Worm (Caenorhabditis elegans) whole organism, L4 larva: Measurements from ENCODE around the gene tyr-6.

Experiments used
- F26F4.8 ChIP-seq: fragments of 200-800 bp; sonication (Bioruptor generic); conservative IDR thresholded peaks from 2 replicates; pipeline ENCODE4 v1.3.6; 2022; ENCODE audit warnings: missing genetic modification characterization, missing compliant biosample characterization
- F37D6.2 ChIP-seq: sonication (generic microtip); optimal IDR thresholded peaks from 2 replicates; lab custom pipeline; 2016; ENCODE audit warnings: mild to moderate bottlenecking, missing genetic modification characterization, missing compliant biosample characterization
- F49E8.2 ChIP-seq: sonication (generic microtip); optimal IDR thresholded peaks from 2 replicates; lab custom pipeline; 2016; ENCODE audit warnings: missing compliant biosample characterization, mild to moderate bottlenecking, missing genetic modification characterization, borderline replicate concordance
- R02D3.7 ChIP-seq: fragments of 150-350 bp; sonication (generic microtip); optimal IDR thresholded peaks from 3 replicates; lab custom pipeline; 2014; ENCODE audit warnings: missing biosample characterization, missing genetic modification characterization
- T26A8.4 ChIP-seq: fragments of 200-800 bp; sonication (Bioruptor generic); IDR thresholded peaks from 2 replicates; pipeline ENCODE4 v1.3.6; 2022; ENCODE audit warnings: missing genetic modification characterization, missing compliant biosample characterization
- Y5F2A.4 ChIP-seq: fragments of 200-800 bp; sonication (Bioruptor generic); optimal IDR thresholded peaks from 2 replicates; lab custom pipeline; 2018; ENCODE audit warnings: mild to moderate bottlenecking, missing genetic modification characterization, missing compliant biosample characterization
- Y75B8A.6 ChIP-seq: fragments of 200-800 bp; sonication (Bioruptor generic); IDR thresholded peaks from 2 replicates; pipeline ENCODE4 v1.3.6; 2022; ENCODE audit warnings: missing genetic modification reagents, missing genetic modification characterization, missing compliant biosample characterization
- aha-1 ChIP-seq: fragments of 150-350 bp; peaks from one replicate; lab custom pipeline; 2014; ENCODE audit warnings: missing biosample characterization, missing genetic modification characterization
- aly-2 ChIP-seq: sonication (generic microtip); optimal IDR thresholded peaks from 2 replicates; lab custom pipeline; 2018; ENCODE audit warnings: missing biosample characterization, missing genetic modification characterization
- arid-1 ChIP-seq: fragments of 200-800 bp; sonication (Bioruptor generic); conservative IDR thresholded peaks from 2 replicates; pipeline ENCODE4 v1.3.6; 2022; ENCODE audit warnings: missing genetic modification reagents, missing genetic modification characterization, missing compliant biosample characterization
- ceh-32 ChIP-seq: sonication (generic microtip); optimal IDR thresholded peaks from 2 replicates; lab custom pipeline; 2016; ENCODE audit warnings: mild to moderate bottlenecking, missing genetic modification characterization, missing compliant biosample characterization; ENCODE audit not compliant: poor library complexity
- ceh-82 ChIP-seq: sonication (generic microtip); optimal IDR thresholded peaks from 2 replicates; lab custom pipeline; 2017; ENCODE audit warnings: missing biosample characterization, missing genetic modification characterization
- ces-1 ChIP-seq: fragments of 150-350 bp; sonication (generic microtip); optimal IDR thresholded peaks from 4 replicates; lab custom pipeline; 2014; ENCODE audit warnings: missing biosample characterization, missing genetic modification reagents, missing genetic modification characterization
- cey-2 ChIP-seq: sonication (generic microtip); optimal IDR thresholded peaks from 3 replicates; lab custom pipeline; 2017; ENCODE audit warnings: missing genetic modification characterization, mild to moderate bottlenecking, missing compliant biosample characterization, antibody characterized with exemption, borderline replicate concordance; ENCODE audit not compliant: insufficient read depth
- daf-16 ChIP-seq, 3 experiments: sonication (generic microtip); optimal IDR thresholded peaks; 2 replicates each; lab custom pipeline; 2016 to 2017; ENCODE audit warnings: missing genetic modification characterization in 3 of 3, missing genetic modification reagents in 3 of 3, mild to moderate bottlenecking in 2 of 3, missing compliant biosample characterization in 2 of 3, missing biosample characterization in 1 of 3, moderate library complexity in 1 of 3
- daf-8 ChIP-seq: fragments of 200-800 bp; sonication (Bioruptor generic); IDR thresholded peaks from 2 replicates; pipeline ENCODE4 v1.3.6; 2022; ENCODE audit warnings: missing genetic modification characterization, missing compliant biosample characterization
- dmd-6 ChIP-seq: fragments of 200-800 bp; sonication (Bioruptor generic); IDR thresholded peaks from 2 replicates; pipeline ENCODE4 v1.3.6; 2022; ENCODE audit warnings: missing genetic modification reagents, missing genetic modification characterization, missing compliant biosample characterization
- dmd-9 ChIP-seq: fragments of 200-800 bp; sonication (Bioruptor generic); IDR thresholded peaks from 2 replicates; pipeline ENCODE4 v1.3.6; 2022; ENCODE audit warnings: missing genetic modification reagents, missing genetic modification characterization, missing compliant biosample characterization
- dpl-1 ChIP-seq: fragments of 150-350 bp; optimal IDR thresholded peaks from 2 replicates; lab custom pipeline; 2014; ENCODE audit warnings: missing biosample characterization, missing genetic modification reagents, missing genetic modification characterization
- duxl-1 ChIP-seq: sonication (generic microtip); optimal IDR thresholded peaks from 2 replicates; lab custom pipeline; 2016; ENCODE audit warnings: mild to moderate bottlenecking, missing genetic modification characterization, moderate library complexity, missing compliant biosample characterization; ENCODE audit not compliant: poor library complexity
- dve-1 ChIP-seq: sonication (generic microtip); optimal IDR thresholded peaks from 2 replicates; lab custom pipeline; 2017; ENCODE audit warnings: antibody characterized with exemption, mild to moderate bottlenecking, missing genetic modification characterization, missing compliant biosample characterization; ENCODE audit not compliant: insufficient read depth
- hlh-30 ChIP-seq: sonication (generic microtip); optimal IDR thresholded peaks from 2 replicates; lab custom pipeline; 2017; ENCODE audit warnings: antibody characterized with exemption, mild to moderate bottlenecking, missing genetic modification characterization, missing compliant biosample characterization; ENCODE audit not compliant: insufficient read depth
- jun-1 ChIP-seq: fragments of 150-350 bp; optimal IDR thresholded peaks from 2 replicates; lab custom pipeline; 2014; ENCODE audit warnings: missing biosample characterization, missing genetic modification reagents, missing genetic modification characterization
- lin-15B ChIP-seq: fragments of 150-350 bp; sonication (generic microtip); optimal IDR thresholded peaks from 3 replicates; lab custom pipeline; 2014; ENCODE audit warnings: missing biosample characterization, missing genetic modification characterization
- lin-38 ChIP-seq: fragments of 200-800 bp; sonication (Bioruptor generic); IDR thresholded peaks from 2 replicates; pipeline ENCODE4 v1.3.6; 2022; ENCODE audit warnings: missing genetic modification reagents, missing genetic modification characterization, missing compliant biosample characterization
- lir-3 ChIP-seq: sonication (generic microtip); optimal IDR thresholded peaks from 2 replicates; lab custom pipeline; 2016; ENCODE audit warnings: mild to moderate bottlenecking, missing genetic modification characterization, missing compliant biosample characterization
- mep-1 ChIP-seq: fragments of 150-350 bp; sonication (generic microtip); optimal IDR thresholded peaks from 3 replicates; lab custom pipeline; 2014; ENCODE audit warnings: missing biosample characterization, missing genetic modification characterization
- mes-2 ChIP-seq: sonication (generic microtip); optimal IDR thresholded peaks from 2 replicates; lab custom pipeline; 2016; ENCODE audit warnings: missing genotype, mild to moderate bottlenecking, missing genetic modification characterization, missing compliant biosample characterization; ENCODE audit not compliant: poor library complexity, severe bottlenecking
- nhr-111 ChIP-seq: fragments of 200-800 bp; sonication (Bioruptor generic); optimal IDR thresholded peaks from 2 replicates; lab custom pipeline; 2018; ENCODE audit warnings: mild to moderate bottlenecking, missing genetic modification characterization, missing compliant biosample characterization
- nhr-237 ChIP-seq: sonication (generic microtip); optimal IDR thresholded peaks from 2 replicates; lab custom pipeline; 2017; ENCODE audit warnings: missing biosample characterization, missing genetic modification characterization
- nhr-25 ChIP-seq: sonication (generic microtip); optimal IDR thresholded peaks from 2 replicates; lab custom pipeline; 2017; ENCODE audit warnings: missing genetic modification characterization, mild to moderate bottlenecking, missing compliant biosample characterization, antibody characterized with exemption, moderate library complexity, borderline replicate concordance; ENCODE audit not compliant: insufficient read depth
- nhr-42 ChIP-seq: fragments of 200-800 bp; sonication (Bioruptor generic); IDR thresholded peaks from 2 replicates; pipeline ENCODE4 v1.3.6; 2022; ENCODE audit warnings: missing genetic modification characterization, missing compliant biosample characterization
- pha-4 ChIP-seq, 2 experiments: fragments of 150-350 bp in 1 of 2; fragments of 200-800 bp in 1 of 2; sonication (Bioruptor generic) in 1 of 2; IDR thresholded peaks in 1 of 2; optimal IDR thresholded peaks in 1 of 2; 2 replicates each; pipeline versions ENCODE4 v1.3.6 to Lab custom; 2014 to 2022; ENCODE audit warnings: missing genetic modification characterization in 2 of 2, missing genetic modification reagents in 2 of 2, missing biosample characterization in 1 of 2, missing compliant biosample characterization in 1 of 2
- php-3 ChIP-seq: fragments of 200-800 bp; sonication (Bioruptor generic); IDR thresholded peaks from 2 replicates; pipeline ENCODE4 v1.3.6; 2022; ENCODE audit warnings: missing genetic modification reagents, missing genetic modification characterization, missing compliant biosample characterization
- rbr-2 ChIP-seq: sonication (generic microtip); optimal IDR thresholded peaks from 2 replicates; lab custom pipeline; 2016; ENCODE audit warnings: missing genotype, missing genetic modification characterization, missing compliant biosample characterization
- saeg-2 ChIP-seq: fragments of 200-800 bp; sonication (Bioruptor generic); IDR thresholded peaks from 2 replicates; pipeline ENCODE4 v1.3.6; 2022; ENCODE audit warnings: missing genetic modification reagents, missing genetic modification characterization, missing compliant biosample characterization
- sdz-12 ChIP-seq: fragments of 200-800 bp; sonication (Bioruptor generic); optimal IDR thresholded peaks from 2 replicates; lab custom pipeline; 2018; ENCODE audit warnings: mild to moderate bottlenecking, missing genetic modification characterization, missing compliant biosample characterization
- snpc-1.2 ChIP-seq: fragments of 200-800 bp; sonication (Bioruptor generic); IDR thresholded peaks from 2 replicates; pipeline ENCODE4 v1.3.6; 2022; ENCODE audit warnings: missing genetic modification reagents, missing genetic modification characterization, missing compliant biosample characterization
- unc-130 ChIP-seq: sonication (generic microtip); optimal IDR thresholded peaks from 2 replicates; lab custom pipeline; 2016; ENCODE audit warnings: missing genetic modification reagents, missing genetic modification characterization, missing compliant biosample characterization
- unc-62 ChIP-seq, 3 experiments: fragments of 150-350 bp in 1 of 3; sonication (generic microtip); optimal IDR thresholded peaks in 2 of 3; peaks in 1 of 3; 1 replicate in 1 of 3; 2 replicates in 2 of 3; lab custom pipeline; 2014 to 2017; ENCODE audit warnings: missing biosample characterization in 3 of 3, missing genetic modification characterization in 3 of 3, missing genetic modification reagents in 3 of 3, missing genotype in 1 of 3
- zfp-2 ChIP-seq: sonication (generic microtip); optimal IDR thresholded peaks from 2 replicates; lab custom pipeline; 2016; ENCODE audit warnings: mild to moderate bottlenecking, missing genetic modification characterization, missing compliant biosample characterization
- zip-2 ChIP-seq: fragments of 150-350 bp; optimal IDR thresholded peaks from 2 replicates; lab custom pipeline; 2014; ENCODE audit warnings: missing biosample characterization, missing genetic modification characterization
- ztf-7 ChIP-seq: fragments of 150-350 bp; optimal IDR thresholded peaks from 2 replicates; lab custom pipeline; 2014; ENCODE audit warnings: missing biosample characterization, missing genetic modification characterization

tyr-6 gene

ce11 chrIV:6523773-6524172, 43.5 kb downstream of the tyr-6 start:
- TF ChIP-seq unc-62 (GFP tag; optimal IDR thresholded peaks at IDR 0.05 in 1 of 2; lab: Kevin White, UChicago) (peak in 1 of 2 experiments; percentile 94), unc-62 (tag; optimal IDR thresholded peaks at IDR 0.05; lab: Kevin White, UChicago) (no peak), ces-1 (GFP tag; lab: Kevin White, UChicago) (no peak)

- TF ChIP-seq aha-1 (tag; lab: Kevin White, UChicago) (peak; percentile 59), snpc-1.2 (GFP tag; lab: Robert Waterston, UW) (0 out of 2 replicates have a peak, but pooled peaks have one; percentile 32), hlh-30 (tag; lab: Kevin White, UChicago) (no peak), rbr-2 (tag; lab: Kevin White, UChicago) (no peak), duxl-1 (tag; lab: Kevin White, UChicago) (no peak), mes-2 (peak; percentile 15)
Measured at ce11 chrIV:6524531-6524930, 44.2 kb downstream of the tyr-6 start, which contains the start of gene C01G5.5. Gene C01G5.5 (plus strand): TSS chrIV:6524610.

DNA sequence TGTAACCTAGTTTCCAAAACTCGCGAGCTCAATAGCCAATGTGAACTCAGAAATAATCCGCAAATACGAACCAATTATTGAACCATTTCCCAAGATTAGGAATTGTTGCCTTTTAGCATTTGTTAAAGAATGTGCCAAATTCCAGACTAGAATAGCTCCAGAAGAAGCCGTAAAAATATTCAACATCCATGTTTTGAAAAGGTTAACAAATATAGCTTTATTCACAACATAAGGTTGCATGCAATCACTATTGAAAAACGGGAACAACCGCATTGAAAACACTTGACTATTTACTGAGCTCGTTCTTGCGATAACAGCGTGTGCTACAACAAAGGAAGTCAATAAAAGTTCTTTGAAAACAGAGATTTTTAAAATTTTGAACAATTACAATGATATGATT, 46.2 kb downstream of the tyr-6 start:
- no peak for TF ChIP-seq saeg-2 (GFP tag; lab: Robert Waterston, UW)
- no peak for TF ChIP-seq lir-3
- TF ChIP-seq sdz-12 (GFP tag; lab: Kevin White, UChicago), result no peak
- no peak for TF ChIP-seq lin-15B (tag; lab: Kevin White, UChicago)
- TF ChIP-seq F49E8.2 (tag; lab: Kevin White, UChicago), result peak; percentile 71
- TF ChIP-seq mep-1 (tag; lab: Kevin White, UChicago), result no peak
- TF ChIP-seq daf-8 (GFP tag; lab: Robert Waterston, UW), result no peak
- no peak for TF ChIP-seq zip-2
- no peak for TF ChIP-seq dmd-6
- no peak for TF ChIP-seq T26A8.4 (GFP tag; lab: Robert Waterston, UW)
- no peak for TF ChIP-seq mes-2
- TF ChIP-seq php-3, result no peak
- TF ChIP-seq dve-1 (tag; lab: Kevin White, UChicago), result no peak
- no peak for TF ChIP-seq nhr-237 (tag; lab: Kevin White, UChicago)
- TF ChIP-seq jun-1 (tag; lab: Kevin White, UChicago), result no peak
- TF ChIP-seq ceh-32 (tag; lab: Kevin White, UChicago), result no peak
- no peak for TF ChIP-seq F37D6.2 (tag; lab: Kevin White, UChicago)
- no peak for TF ChIP-seq Y5F2A.4
- TF ChIP-seq unc-130 (GFP tag; lab: Kevin White, UChicago), result no peak
- no peak for TF ChIP-seq ceh-82
- TF ChIP-seq F26F4.8 (GFP tag; lab: Robert Waterston, UW), result no peak
- no peak for TF ChIP-seq unc-62 (GFP tag; optimal IDR thresholded peaks at IDR 0.05 in 1 of 2; lab: Kevin White, UChicago)
- TF ChIP-seq unc-62 (tag; optimal IDR thresholded peaks at IDR 0.05; lab: Kevin White, UChicago), result no peak
- peak; percentile 38; the same call in 1 of the 2 replicates for TF ChIP-seq pha-4 (GFP tag; IDR thresholded peaks at IDR 0.05; lab: Robert Waterston, UW)
- TF ChIP-seq pha-4 (tag; optimal IDR thresholded peaks at IDR 0.05; lab: Kevin White, UChicago), result no peak
- no peak for TF ChIP-seq zfp-2 (tag; lab: Kevin White, UChicago)
- no peak for TF ChIP-seq hlh-30 (tag; lab: Kevin White, UChicago)
- TF ChIP-seq cey-2, result no peak
- TF ChIP-seq dmd-9 (GFP tag; lab: Robert Waterston, UW), result no peak
- TF ChIP-seq nhr-111 (GFP tag; lab: Kevin White, UChicago), result no peak
- TF ChIP-seq R02D3.7 (tag; lab: Kevin White, UChicago), result no peak
- TF ChIP-seq nhr-42, result no peak
- TF ChIP-seq dpl-1, result no peak
- TF ChIP-seq arid-1 (GFP tag; lab: Robert Waterston, UW), result peak; percentile 39; the same call in 1 of the 2 replicates
- no peak for TF ChIP-seq daf-16 (GFP tag; optimal IDR thresholded peaks at IDR 0.05; lab: Kevin White, UChicago)
- TF ChIP-seq daf-16 (tag; optimal IDR thresholded peaks at IDR 0.05; lab: Kevin White, UChicago), result no peak
- TF ChIP-seq nhr-25 (tag; lab: Kevin White, UChicago), result no peak
- peak; percentile 70 for TF ChIP-seq lin-38 (GFP tag; lab: Robert Waterston, UW)
- no peak for TF ChIP-seq aly-2 (tag; lab: Kevin White, UChicago)
- 0 out of 2 replicates have a peak, but pooled peaks have one; percentile 14 for TF ChIP-seq Y75B8A.6 (GFP tag; lab: Robert Waterston, UW)
- no peak for TF ChIP-seq ztf-7 (tag; lab: Kevin White, UChicago)
